Worm (Caenorhabditis elegans): ENCODE data around the gene F19C6.4.

DNA sequence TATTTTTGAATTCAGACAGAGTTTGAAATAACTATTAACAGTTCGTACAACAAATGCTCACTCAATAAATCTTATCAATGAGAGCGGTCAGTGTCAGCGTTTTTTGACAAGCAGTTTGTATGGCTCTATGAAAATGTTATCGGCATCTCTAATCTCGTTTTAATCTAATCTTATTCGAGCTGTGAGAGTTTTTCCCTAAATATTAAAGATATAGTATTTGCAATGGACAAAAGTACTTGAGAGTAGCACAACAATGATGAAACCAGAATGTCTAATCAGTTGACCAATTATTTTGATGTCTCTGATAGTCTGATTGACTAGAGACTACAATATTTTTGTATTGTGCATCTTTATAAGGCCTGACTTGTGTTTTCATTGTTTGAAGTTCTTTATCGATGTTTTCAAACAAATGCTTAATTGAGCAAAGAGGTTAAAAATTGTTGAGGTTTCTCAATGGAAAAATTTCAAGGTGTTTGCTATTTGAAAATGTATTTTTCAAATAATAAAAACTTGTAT is 32.9 kb downstream of the F19C6.4 start, which contains the start of gene F19C6.5:
- TF ChIP-seq W03F9.2 (tag; optimal IDR thresholded peaks at IDR 0.05): no peak
- TF ChIP-seq dao-5 (tag; optimal IDR thresholded peaks at IDR 0.05): no peak
